Fruit fly (Drosophila melanogaster) whole organism, adult: ENCODE results near the gene Jarid2.

Experiments used
- CG11617 ChIP-seq: fragments of 200-800 bp; sonication (Bioruptor generic); optimal IDR thresholded peaks from 2 replicates; lab custom pipeline; 2017; ENCODE audit warnings: mild to moderate bottlenecking, missing biosample characterization, missing genetic modification reagents, missing genetic modification characterization
- CG1620 ChIP-seq: fragments of 200-800 bp; sonication (Bioruptor generic); optimal IDR thresholded peaks from 2 replicates; lab custom pipeline; 2016; ENCODE audit warnings: missing biosample characterization, missing genetic modification characterization
- CG33017 ChIP-seq: fragments of 200-800 bp; sonication (Bioruptor generic); optimal IDR thresholded peaks from 2 replicates; lab custom pipeline; 2018; ENCODE audit warnings: missing biosample characterization, mild to moderate bottlenecking, missing genetic modification characterization, moderate library complexity
- CG7045 ChIP-seq: fragments of 200-800 bp; sonication (Bioruptor generic); optimal IDR thresholded peaks from 2 replicates; lab custom pipeline; 2017; ENCODE audit warnings: missing biosample characterization, mild to moderate bottlenecking, missing genetic modification characterization
- CG7101 ChIP-seq: fragments of 200-800 bp; sonication (Bioruptor generic); optimal IDR thresholded peaks from 2 replicates; lab custom pipeline; 2018; ENCODE audit warnings: missing biosample characterization, mild to moderate bottlenecking, missing genetic modification characterization, moderate library complexity
- Clk ChIP-seq: fragments of 200-800 bp; sonication (Bioruptor generic); optimal IDR thresholded peaks from 2 replicates; lab custom pipeline; 2017; ENCODE audit warnings: missing biosample characterization, missing genetic modification characterization
- Hr96 ChIP-seq: fragments of 200-800 bp; sonication (Bioruptor generic); optimal IDR thresholded peaks from 2 replicates; lab custom pipeline; 2016; ENCODE audit warnings: missing biosample characterization, missing genetic modification characterization
- Mnt ChIP-seq: fragments of 200-800 bp; sonication (Bioruptor generic); optimal IDR thresholded peaks from 2 replicates; lab custom pipeline; 2016; ENCODE audit warnings: missing biosample characterization, mild to moderate bottlenecking, missing genetic modification characterization
- kay ChIP-seq: fragments of 200-800 bp; sonication (Bioruptor generic); peaks from one replicate; lab custom pipeline; 2016; ENCODE audit warnings: missing biosample characterization, missing genetic modification characterization, borderline replicate concordance
- pad ChIP-seq: fragments of 200-800 bp; sonication (Bioruptor generic); optimal IDR thresholded peaks from 3 replicates; lab custom pipeline; 2017; ENCODE audit warnings: missing biosample characterization, missing genetic modification characterization, mild to moderate bottlenecking, moderate library complexity, missing genetic modification reagents
- tj ChIP-seq: fragments of 200-800 bp; sonication (Bioruptor generic); optimal IDR thresholded peaks from 3 replicates; lab custom pipeline; 2017; ENCODE audit warnings: missing biosample characterization, mild to moderate bottlenecking, missing genetic modification characterization, moderate library complexity
- toe ChIP-seq: fragments of 200-800 bp; sonication (Bioruptor generic); optimal IDR thresholded peaks from 2 replicates; lab custom pipeline; 2016; ENCODE audit warnings: missing biosample characterization, missing genetic modification characterization

dm6 chr3L:9452422-9452821 lies 24.4 kb upstream of the Jarid2 start:
- TF ChIP-seq kay (GFP tag; lab: Kevin White, UChicago) (no peak), CG33017 (tag; lab: Kevin White, UChicago) (no peak), CG1620 (GFP tag; lab: Kevin White, UChicago) (no peak), tj (no peak), toe (GFP tag; lab: Kevin White, UChicago) (no peak), Clk (GFP tag; lab: Kevin White, UChicago) (no peak), Mnt (GFP tag; lab: Kevin White, UChicago) (no peak), pad (GFP tag; lab: Kevin White, UChicago) (no peak), CG7101 (no peak), CG11617 (GFP tag; lab: Kevin White, UChicago) (no peak), CG7045 (GFP tag; lab: Kevin White, UChicago) (no peak), Hr96 (no peak)
